Worm (Caenorhabditis elegans) whole organism, L2 larva: ENCODE results near the gene K07H8.9.

Experiments
- C34F6.9 ChIP-seq: fragments of 150-350 bp; optimal IDR thresholded peaks from 2 replicates; lab custom pipeline; 2014; ENCODE audit warnings: missing biosample characterization, missing genetic modification characterization
- R02D3.7 ChIP-seq: fragments of 150-350 bp; optimal IDR thresholded peaks from 2 replicates; lab custom pipeline; 2014; ENCODE audit warnings: missing biosample characterization, missing genetic modification characterization
- ZK546.5 ChIP-seq: sonication (generic microtip); optimal IDR thresholded peaks from 2 replicates; lab custom pipeline; 2017; ENCODE audit warnings: missing biosample characterization, missing genetic modification characterization
- alr-1 ChIP-seq: fragments of 150-350 bp; optimal IDR thresholded peaks from 2 replicates; lab custom pipeline; 2014; ENCODE audit warnings: missing biosample characterization, missing genetic modification characterization
- ama-1 ChIP-seq: fragments of 150-350 bp; optimal IDR thresholded peaks from 2 replicates; lab custom pipeline; 2018; ENCODE audit warnings: inconsistent platforms
- blmp-1 ChIP-seq: sonication (generic microtip); optimal IDR thresholded peaks from 2 replicates; lab custom pipeline; 2017; ENCODE audit warnings: missing genetic modification characterization, mild to moderate bottlenecking, missing compliant biosample characterization, antibody characterized with exemption, moderate library complexity; ENCODE audit not compliant: insufficient read depth
- ceh-16 ChIP-seq: fragments of 150-350 bp; optimal IDR thresholded peaks from 2 replicates; lab custom pipeline; 2014; ENCODE audit warnings: missing biosample characterization, missing genetic modification characterization
- ceh-82 ChIP-seq: fragments of 150-350 bp; optimal IDR thresholded peaks from 2 replicates; lab custom pipeline; 2014; ENCODE audit warnings: missing biosample characterization, missing genetic modification characterization
- dmd-4 ChIP-seq: sonication (generic microtip); optimal IDR thresholded peaks from 2 replicates; lab custom pipeline; 2017; ENCODE audit warnings: missing biosample characterization, missing genetic modification characterization
- egl-27 ChIP-seq: sonication (generic microtip); optimal IDR thresholded peaks from 3 replicates; lab custom pipeline; 2017; ENCODE audit warnings: missing biosample characterization, missing genetic modification reagents, missing genetic modification characterization
- elt-1 ChIP-seq: fragments of 150-350 bp; optimal IDR thresholded peaks from 2 replicates; lab custom pipeline; 2014; ENCODE audit warnings: missing biosample characterization, missing genetic modification characterization
- elt-3 ChIP-seq: sonication (generic microtip); optimal IDR thresholded peaks from 2 replicates; lab custom pipeline; 2017; ENCODE audit warnings: missing biosample characterization, missing genetic modification characterization
- fos-1 ChIP-seq: fragments of 150-350 bp; optimal IDR thresholded peaks from 2 replicates; lab custom pipeline; 2014; ENCODE audit warnings: missing biosample characterization, missing genetic modification characterization
- gmeb-1 ChIP-seq: fragments of 150-350 bp; optimal IDR thresholded peaks from 2 replicates; lab custom pipeline; 2014; ENCODE audit warnings: missing biosample characterization, missing genetic modification characterization
- lin-13 ChIP-seq: fragments of 150-350 bp; optimal IDR thresholded peaks from 2 replicates; lab custom pipeline; 2014; ENCODE audit warnings: missing biosample characterization, missing genetic modification reagents, missing genetic modification characterization
- lin-39 ChIP-seq: fragments of 150-350 bp; optimal IDR thresholded peaks from 2 replicates; lab custom pipeline; 2014; ENCODE audit warnings: missing biosample characterization, missing genetic modification reagents, missing genetic modification characterization
- mab-5 ChIP-seq: fragments of 150-350 bp; optimal IDR thresholded peaks from 2 replicates; lab custom pipeline; 2014; ENCODE audit warnings: missing biosample characterization, missing genetic modification characterization
- mbf-1 ChIP-seq: sonication (generic microtip); optimal IDR thresholded peaks from 2 replicates; lab custom pipeline; 2017; ENCODE audit warnings: missing biosample characterization, missing genetic modification characterization
- mdl-1 ChIP-seq, 2 experiments: fragments of 150-350 bp in 1 of 2; sonication (generic microtip) in 1 of 2; optimal IDR thresholded peaks; 2 replicates each; lab custom pipeline; 2017; ENCODE audit warnings: missing biosample characterization in 2 of 2, missing genetic modification characterization in 2 of 2
- nhr-10 ChIP-seq: sonication (generic microtip); optimal IDR thresholded peaks from 2 replicates; lab custom pipeline; 2017; ENCODE audit warnings: missing biosample characterization, missing genetic modification characterization
- nhr-129 ChIP-seq: fragments of 150-350 bp; optimal IDR thresholded peaks from 2 replicates; lab custom pipeline; 2014; ENCODE audit warnings: missing biosample characterization, missing genetic modification characterization
- nhr-21 ChIP-seq: fragments of 150-350 bp; optimal IDR thresholded peaks from 2 replicates; lab custom pipeline; 2014; ENCODE audit warnings: missing biosample characterization, missing genetic modification characterization
- nhr-23 ChIP-seq: fragments of 150-350 bp; optimal IDR thresholded peaks from 2 replicates; lab custom pipeline; 2014; ENCODE audit warnings: missing biosample characterization, missing genetic modification reagents, missing genetic modification characterization
- nhr-237 ChIP-seq: fragments of 150-350 bp; optimal IDR thresholded peaks from 2 replicates; lab custom pipeline; 2014; ENCODE audit warnings: missing biosample characterization, missing genetic modification characterization
- nhr-25 ChIP-seq: fragments of 150-350 bp; sonication (generic microtip); optimal IDR thresholded peaks from 3 replicates; lab custom pipeline; 2014; ENCODE audit warnings: missing biosample characterization, missing genetic modification characterization
- nhr-77 ChIP-seq: fragments of 150-350 bp; optimal IDR thresholded peaks from 2 replicates; lab custom pipeline; 2014; ENCODE audit warnings: missing biosample characterization, missing genetic modification characterization
- peb-1 ChIP-seq: fragments of 150-350 bp; optimal IDR thresholded peaks from 2 replicates; lab custom pipeline; 2014; ENCODE audit warnings: missing biosample characterization, missing genetic modification characterization
- sem-4 ChIP-seq: fragments of 150-350 bp; optimal IDR thresholded peaks from 2 replicates; lab custom pipeline; 2014; ENCODE audit warnings: missing biosample characterization, missing genetic modification reagents, missing genetic modification characterization
- sma-9 ChIP-seq, 2 experiments: fragments of 150-350 bp in 1 of 2; sonication (generic microtip) in 1 of 2; optimal IDR thresholded peaks; 2 replicates each; lab custom pipeline; 2014 to 2016; ENCODE audit warnings: missing genetic modification characterization in 2 of 2, mild to moderate bottlenecking in 1 of 2, missing biosample characterization in 1 of 2, missing compliant biosample characterization in 1 of 2, missing genetic modification reagents in 1 of 2, moderate library complexity in 1 of 2
- snpc-4 ChIP-seq: fragments of 150-350 bp; optimal IDR thresholded peaks from 2 replicates; lab custom pipeline; 2014; ENCODE audit warnings: missing biosample characterization, missing genetic modification characterization
- unc-39 ChIP-seq: fragments of 150-350 bp; optimal IDR thresholded peaks from 2 replicates; lab custom pipeline; 2014; ENCODE audit warnings: missing biosample characterization, missing genetic modification characterization
- unc-55 ChIP-seq: fragments of 150-350 bp; sonication (generic microtip); optimal IDR thresholded peaks from 3 replicates; lab custom pipeline; 2014; ENCODE audit warnings: missing biosample characterization, missing genetic modification reagents, missing genetic modification characterization
- unc-62 ChIP-seq: fragments of 150-350 bp; optimal IDR thresholded peaks from 2 replicates; lab custom pipeline; 2014; ENCODE audit warnings: missing biosample characterization, missing genetic modification reagents, missing genetic modification characterization
- zag-1 ChIP-seq: fragments of 150-350 bp; optimal IDR thresholded peaks from 2 replicates; lab custom pipeline; 2014; ENCODE audit warnings: missing biosample characterization, missing genetic modification characterization
- ztf-1 ChIP-seq: fragments of 200-800 bp; sonication (Bioruptor generic); conservative IDR thresholded peaks from 2 replicates; pipeline ENCODE4 v1.3.6; 2022; ENCODE audit warnings: missing genetic modification characterization, missing compliant biosample characterization

Gene K07H8.9

ce11 chrIV:8289505-8289579 is 3.1 kb upstream of the K07H8.9 start, which contains the start of gene nucl-1:
nucl-1 (minus strand) TSS chrIV:8289530.
- no peak for TF ChIP-seq lin-39
- TF ChIP-seq ceh-82 (tag; lab: Kevin White, UChicago) = no peak
- TF ChIP-seq nhr-21 (tag; lab: Kevin White, UChicago) = no peak
- no peak for TF ChIP-seq snpc-4 (tag; lab: Kevin White, UChicago)
- TF ChIP-seq nhr-77 = no peak
- TF ChIP-seq nhr-237 (tag; lab: Kevin White, UChicago) = no peak
- TF ChIP-seq blmp-1 = no peak
- TF ChIP-seq unc-62 (GFP tag; lab: Kevin White, UChicago) = no peak
- TF ChIP-seq mdl-1 (tag; optimal IDR thresholded peaks at IDR 0.05; lab: Kevin White, UChicago) = no peak

ce11 chrIV:8289105-8289504 is 2.8 kb upstream of the K07H8.9 start:
- TF ChIP-seq nhr-129 (tag; lab: Kevin White, UChicago) = no peak
- no peak for TF ChIP-seq gmeb-1
- no peak for TF ChIP-seq mbf-1
- TF ChIP-seq ceh-82 (tag; lab: Kevin White, UChicago) = no peak
- no peak for TF ChIP-seq zag-1 (tag; lab: Kevin White, UChicago)
- TF ChIP-seq elt-1 (tag; lab: Kevin White, UChicago) = no peak
- no peak for TF ChIP-seq ama-1
- TF ChIP-seq nhr-25 = no peak
- no peak for TF ChIP-seq nhr-21 (tag; lab: Kevin White, UChicago)
- no peak for TF ChIP-seq sma-9 (GFP tag; optimal IDR thresholded peaks at IDR 0.05; lab: Kevin White, UChicago)
- no peak for TF ChIP-seq sma-9 (tag; optimal IDR thresholded peaks at IDR 0.05; lab: Kevin White, UChicago)
- no peak for TF ChIP-seq unc-62 (GFP tag; lab: Kevin White, UChicago)
- TF ChIP-seq dmd-4 = no peak

- TF ChIP-seq ama-1 (no peak), gmeb-1 (no peak), nhr-10 (no peak), C34F6.9 (tag; lab: Kevin White, UChicago) (no peak)
- TF ChIP-seq, all 48 proteins: peak for 0
Measured at ce11 chrIV:8287287-8287686, 1.0 kb upstream of the K07H8.9 start.

ce11 chrIV:8283214-8283613 is 3.1 kb downstream of the K07H8.9 start:
- TF ChIP-seq unc-39 (tag; lab: Kevin White, UChicago) (no peak), unc-55 (GFP tag; lab: Kevin White, UChicago) (peak; percentile 63), nhr-77 (no peak), gmeb-1 (no peak), mdl-1 (tag; optimal IDR thresholded peaks at IDR 0.05; lab: Kevin White, UChicago) (no peak), ama-1 (no peak), ceh-16 (tag; lab: Kevin White, UChicago) (no peak)

- TF ChIP-seq lin-39 = no peak
- TF ChIP-seq ama-1 = no peak
- TF ChIP-seq R02D3.7 (tag; lab: Kevin White, UChicago) = no peak
- no peak for TF ChIP-seq fos-1 (tag; lab: Kevin White, UChicago)
Measured at ce11 chrIV:8276609-8277008, 9.7 kb downstream of the K07H8.9 start, which contains the start of gene K07H8.12. K07H8.12 (minus strand) TSS chrIV:8276709.

ce11 chrIV:8275232-8275631 is 11.0 kb downstream of the K07H8.9 start, which contains the start of gene K07H8.11:
K07H8.11 (minus strand) TSS chrIV:8275332.
- no peak for TF ChIP-seq nhr-77
- TF ChIP-seq elt-1 (tag; lab: Kevin White, UChicago) = no peak
- TF ChIP-seq mab-5 (tag; lab: Kevin White, UChicago) = no peak
- no peak for TF ChIP-seq ZK546.5 (tag; lab: Kevin White, UChicago)
- no peak for TF ChIP-seq mdl-1 (tag; optimal IDR thresholded peaks at IDR 0.05; lab: Kevin White, UChicago)
- TF ChIP-seq sem-4 = no peak
- TF ChIP-seq ceh-16 (tag; lab: Kevin White, UChicago) = no peak
- no peak for TF ChIP-seq fos-1 (tag; lab: Kevin White, UChicago)
- TF ChIP-seq lin-13 (GFP tag; lab: Kevin White, UChicago) = no peak
- TF ChIP-seq ztf-1 (GFP tag; lab: Robert Waterston, UW) = no peak

ce11 chrIV:8273334-8273733 is 12.9 kb downstream of the K07H8.9 start:
- no peak for TF ChIP-seq ztf-1 (GFP tag; lab: Robert Waterston, UW)
- TF ChIP-seq egl-27 (tag; lab: Kevin White, UChicago) = no peak
- TF ChIP-seq nhr-129 (tag; lab: Kevin White, UChicago) = no peak
- no peak for TF ChIP-seq peb-1 (tag; lab: Kevin White, UChicago)
- TF ChIP-seq zag-1 (tag; lab: Kevin White, UChicago) = no peak
- no peak for TF ChIP-seq alr-1 (tag; lab: Kevin White, UChicago)
- TF ChIP-seq unc-62 (GFP tag; lab: Kevin White, UChicago) = no peak
- no peak for TF ChIP-seq elt-3 (tag; lab: Kevin White, UChicago)
- no peak for TF ChIP-seq ama-1
- no peak for TF ChIP-seq nhr-23 (tag; lab: Kevin White, UChicago)
- TF ChIP-seq R02D3.7 (tag; lab: Kevin White, UChicago) = no peak
